Worm (Caenorhabditis elegans) whole organism, early embryonic: Measurements from ENCODE around the gene lipl-6.

Experiments used
- aly-1 ChIP-seq: sonication (generic microtip); optimal IDR thresholded peaks from 2 replicates; lab custom pipeline; 2016; ENCODE audit warnings: missing genetic modification characterization, missing compliant biosample characterization
- ama-1 ChIP-seq: fragments of 150-350 bp; optimal IDR thresholded peaks from 2 replicates; lab custom pipeline; 2014
- ets-7 ChIP-seq: sonication (generic microtip); optimal IDR thresholded peaks from 2 replicates; lab custom pipeline; 2016; ENCODE audit warnings: missing genotype, missing genetic modification characterization, missing compliant biosample characterization
- flt-1 ChIP-seq: fragments of 200-800 bp; sonication (Bioruptor generic); IDR thresholded peaks from 2 replicates; pipeline ENCODE4 v1.3.6; 2022; ENCODE audit warnings: missing genetic modification characterization, missing compliant biosample characterization
- hnd-1 ChIP-seq: sonication (generic microtip); optimal IDR thresholded peaks from 2 replicates; lab custom pipeline; 2016; ENCODE audit warnings: missing genetic modification characterization, missing compliant biosample characterization
- pes-1 ChIP-seq: fragments of 200-800 bp; sonication (Bioruptor generic); IDR thresholded peaks from 2 replicates; pipeline ENCODE4 v1.3.6; 2022; ENCODE audit warnings: missing genetic modification reagents, missing genetic modification characterization, missing compliant biosample characterization
- scrt-1 ChIP-seq: fragments of 200-800 bp; sonication (Bioruptor generic); IDR thresholded peaks from 2 replicates; pipeline ENCODE4 v1.3.6; 2022; ENCODE audit warnings: missing genetic modification characterization, missing compliant biosample characterization
- tbx-11 ChIP-seq: fragments of 200-800 bp; sonication (Bioruptor generic); IDR thresholded peaks from 2 replicates; pipeline ENCODE4 v1.3.6; 2022; ENCODE audit warnings: missing genetic modification characterization, missing compliant biosample characterization

ce11 chrV:6969950-6970532 is 35.9 kb upstream of the lipl-6 start, which contains the start of gene ptr-15:
- TF ChIP-seq ets-7 (tag; lab: Kevin White, UChicago) (no peak), ama-1 (no peak), scrt-1 (no peak), aly-1 (tag; lab: Kevin White, UChicago) (no peak), pes-1 (no peak), hnd-1 (tag; lab: Kevin White, UChicago) (no peak), flt-1 (no peak), tbx-11 (GFP tag; lab: Robert Waterston, UW) (no peak)
